Fruit fly (Drosophila melanogaster): ENCODE measurements around the gene p.

Gene p

dm6 chr3R:8684328-8685177 is 14.1 kb upstream of the p start, which contains the start of gene CG44227 (continued):
- no peak for TF ChIP-seq bbx (GFP tag; IDR thresholded peaks at IDR 0.05; ENCODE audit: partially characterized antibody)
- TF ChIP-seq Ada2b (GFP tag; IDR thresholded peaks at IDR 0.05): no peak
- no peak for TF ChIP-seq peb (GFP tag; IDR thresholded peaks at IDR 0.05)

- TF ChIP-seq CG2889 (GFP tag; IDR thresholded peaks at IDR 0.05) (no peak), CG6765 (GFP tag; optimal IDR thresholded peaks at IDR 0.05) (no peak), cg (GFP tag; optimal IDR thresholded peaks at IDR 0.05) (no peak), zf30C (GFP tag; optimal IDR thresholded peaks at IDR 0.05) (peak; percentile 65), lola (GFP tag; optimal IDR thresholded peaks at IDR 0.05) (peak in 1 of 3 experiments; percentile 56), CG9727 (GFP tag; optimal IDR thresholded peaks at IDR 0.05) (peak; percentile 62), CG15696 (tag; optimal IDR thresholded peaks at IDR 0.05) (peak; percentile 66), CG7786 (GFP tag; optimal IDR thresholded peaks at IDR 0.05) (no peak), da (GFP tag; optimal IDR thresholded peaks at IDR 0.05) (no peak), Adf1 (GFP tag; IDR thresholded peaks at IDR 0.05) (no peak), ci (GFP tag; IDR thresholded peaks at IDR 0.05) (0 out of 3 replicates have a peak, but pooled peaks have one; percentile 11), cas (GFP tag; IDR thresholded peaks at IDR 0.05) (no peak), CG17829 (tag; optimal IDR thresholded peaks at IDR 0.05) (peak; percentile 25), CG6175 (GFP tag; IDR thresholded peaks at IDR 0.05) (no peak), Dip2 (GFP tag; IDR thresholded peaks at IDR 0.05) (no peak), Chrac-16 (GFP tag; optimal IDR thresholded peaks at IDR 0.05) (no peak), CG42726 (GFP tag; IDR thresholded peaks at IDR 0.05; ENCODE audit: partially characterized antibody) (no peak), fd102C (GFP tag; optimal IDR thresholded peaks at IDR 0.05) (peak; percentile 79), CG15479 (GFP tag; optimal IDR thresholded peaks at IDR 0.05) (peak; percentile 67), CG30403 (GFP tag; optimal IDR thresholded peaks at IDR 0.05) (no peak), zfh1 (GFP tag; IDR thresholded peaks at IDR 0.05) (peak; percentile 28; the same call in 1 of the 3 replicates), CG30020 (tag; optimal IDR thresholded peaks at IDR 0.05) (no peak), Taf1 (GFP tag; IDR thresholded peaks at IDR 0.05) (no peak), caup (GFP tag; optimal IDR thresholded peaks at IDR 0.05; ENCODE audit: severe bottlenecking) (no peak), NfI (GFP tag; optimal IDR thresholded peaks at IDR 0.05) (no peak), CG7271 (tag; optimal IDR thresholded peaks at IDR 0.05) (peak; percentile 58), sens (GFP tag) (peak; percentile 74), CG13775 (GFP tag; optimal IDR thresholded peaks at IDR 0.05) (peak; percentile 4), CG8765 (GFP tag; IDR thresholded peaks at IDR 0.05) (peak; percentile 65), CG12391 (tag; optimal IDR thresholded peaks at IDR 0.05) (peak; percentile 10), CG10431 (GFP tag; optimal IDR thresholded peaks at IDR 0.05) (no peak), CG10267 (tag; optimal IDR thresholded peaks at IDR 0.05) (peak; percentile 3), CG17361 (GFP tag; IDR thresholded peaks at IDR 0.05) (no peak), CG8359 (GFP tag; optimal IDR thresholded peaks at IDR 0.05; ENCODE audit: borderline replicate concordance) (no peak), Dref (GFP tag; IDR thresholded peaks at IDR 0.05) (0 out of 2 replicates have a peak, but pooled peaks have one; percentile 1), kni (GFP tag; optimal IDR thresholded peaks at IDR 0.05) (no peak), tup (GFP tag; optimal IDR thresholded peaks at IDR 0.05) (no peak), CG8924 (tag; optimal IDR thresholded peaks at IDR 0.05) (peak; percentile 35), Neu2 (GFP tag; optimal IDR thresholded peaks at IDR 0.05; ENCODE audit: borderline replicate concordance) (no peak), crc (GFP tag; optimal IDR thresholded peaks at IDR 0.05) (no peak), CG31365 (tag; optimal IDR thresholded peaks at IDR 0.05) (no peak), CG14667 (GFP tag; IDR thresholded peaks at IDR 0.05) (no peak), Hsf (GFP tag; optimal IDR thresholded peaks at IDR 0.05) (peak; percentile 10), CG10462 (GFP tag; optimal IDR thresholded peaks at IDR 0.05) (no peak)
Measured at dm6 chr3R:8683280-8683679, 12.8 kb upstream of the p start.

All from whole organism, embryonic.